Worm (Caenorhabditis elegans): ENCODE results near the gene ZK6.6.

ZK6.6 gene

DNA sequence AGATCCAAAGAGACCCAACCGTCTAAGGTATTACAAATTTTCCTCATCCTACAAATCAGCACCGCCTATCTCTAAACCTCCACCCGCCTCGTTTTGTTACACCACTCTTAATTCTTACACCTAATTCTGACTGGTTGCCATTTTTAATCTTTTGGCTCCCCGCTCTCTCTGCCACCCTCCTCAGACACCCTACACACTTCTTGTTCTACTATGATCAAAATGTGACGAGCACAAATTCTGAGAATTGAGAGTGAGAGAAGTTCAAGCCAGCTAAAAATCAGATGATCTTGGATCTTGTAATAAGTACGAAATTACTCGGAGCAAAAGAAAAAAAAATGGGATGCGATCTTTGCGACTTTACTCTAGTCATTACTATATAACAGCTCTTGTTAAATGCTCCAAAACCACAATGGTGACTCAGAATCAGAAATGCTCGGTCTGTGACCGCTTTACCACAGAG, 15.7 kb downstream of the ZK6.6 start, which contains the start of gene nhr-252:
TSS of gene nhr-252 (plus strand) at position 410 of the 460 bp plus-strand sequence.
- no peak for TF ChIP-seq unc-42 (tag; optimal IDR thresholded peaks at IDR 0.05)
- TF ChIP-seq npax-4 (tag; optimal IDR thresholded peaks at IDR 0.05) = no peak
- TF ChIP-seq ztf-16 (tag; optimal IDR thresholded peaks at IDR 0.05) = no peak
- TF ChIP-seq ama-1 (optimal IDR thresholded peaks at IDR 0.05) = no peak
- TF ChIP-seq ceh-45 (GFP tag; IDR thresholded peaks at IDR 0.05) = no peak
- no peak for TF ChIP-seq hlh-6 (tag; optimal IDR thresholded peaks at IDR 0.05)
- TF ChIP-seq ceh-18 (tag; optimal IDR thresholded peaks at IDR 0.05) = no peak
- TF ChIP-seq ceh-9 (tag; optimal IDR thresholded peaks at IDR 0.05) = no peak

DNA sequence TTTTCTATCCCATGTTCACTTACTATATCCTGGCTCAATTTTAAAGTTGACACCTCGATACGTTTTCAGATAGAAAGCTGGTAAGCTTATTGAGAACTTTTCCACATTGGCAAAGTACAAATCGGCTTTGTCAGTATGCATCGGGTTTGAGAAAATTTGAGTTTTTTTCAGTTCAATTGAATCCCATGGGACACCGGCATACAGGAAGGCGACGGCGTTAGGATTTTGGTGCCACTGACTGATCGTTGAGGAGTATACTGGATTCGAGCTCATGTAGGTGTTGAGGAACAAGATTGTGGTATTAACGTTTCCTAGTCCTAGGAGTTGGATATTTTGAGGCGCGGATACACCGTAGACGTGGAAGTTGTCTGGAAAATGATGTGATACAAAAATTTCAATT, 24.3 kb downstream of the ZK6.6 start:
- TF ChIP-seq pha-2 (tag; optimal IDR thresholded peaks at IDR 0.05) (no peak), pha-4 (tag; optimal IDR thresholded peaks at IDR 0.05) (no peak), K09A11.1 (tag; optimal IDR thresholded peaks at IDR 0.05; ENCODE audit: insufficient read depth) (no peak), F13H6.1 (tag; optimal IDR thresholded peaks at IDR 0.05) (no peak), ama-1 (optimal IDR thresholded peaks at IDR 0.05) (no peak), gmeb-2 (tag; optimal IDR thresholded peaks at IDR 0.05) (no peak), T23F11.4 (GFP tag; optimal IDR thresholded peaks at IDR 0.05) (no peak), pqm-1 (tag; optimal IDR thresholded peaks at IDR 0.05) (no peak), npax-4 (tag; optimal IDR thresholded peaks at IDR 0.05) (no peak), ceh-45 (GFP tag; IDR thresholded peaks at IDR 0.05) (no peak), ceh-22 (tag; optimal IDR thresholded peaks at IDR 0.05) (no peak), K02D7.2 (tag; optimal IDR thresholded peaks at IDR 0.05) (no peak), unc-42 (tag; optimal IDR thresholded peaks at IDR 0.05) (no peak), nhr-232 (tag; optimal IDR thresholded peaks at IDR 0.05) (no peak), unc-86 (tag; optimal IDR thresholded peaks at IDR 0.05) (no peak), ahr-1 (tag; optimal IDR thresholded peaks at IDR 0.05) (no peak)

DNA sequence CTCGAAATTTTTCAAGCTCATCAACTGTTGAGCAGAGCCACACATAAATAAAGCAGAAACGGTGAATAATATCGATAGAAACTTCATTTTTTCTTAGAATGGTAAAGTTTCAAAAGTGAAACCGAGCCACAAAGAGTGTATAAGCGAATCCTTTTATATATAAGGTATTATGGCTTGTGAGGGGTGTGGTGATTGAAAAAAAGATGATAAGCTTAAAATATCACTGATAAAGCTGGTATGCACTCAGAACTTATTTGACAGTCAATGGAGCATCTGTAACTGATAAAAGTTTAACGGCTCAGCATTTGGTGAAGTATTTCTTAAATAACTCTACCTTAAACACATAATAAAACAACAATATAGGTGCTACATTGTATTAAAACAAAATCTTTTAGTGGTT, 26.1 kb downstream of the ZK6.6 start, which contains the start of gene dod-19:
TSS of gene dod-19 (minus strand) at position 130 of the 400 bp plus-strand sequence.
- TF ChIP-seq sox-4 (tag; optimal IDR thresholded peaks at IDR 0.05) (no peak), nhr-11 (tag; optimal IDR thresholded peaks at IDR 0.05) (no peak), ztf-16 (tag; optimal IDR thresholded peaks at IDR 0.05) (no peak), odd-2 (tag; optimal IDR thresholded peaks at IDR 0.05) (no peak), K02D7.2 (tag; optimal IDR thresholded peaks at IDR 0.05) (no peak), lim-6 (tag; optimal IDR thresholded peaks at IDR 0.05) (no peak), elt-2 (tag; optimal IDR thresholded peaks at IDR 0.05) (no peak), hlh-15 (tag; optimal IDR thresholded peaks at IDR 0.05) (no peak), lin-11 (tag; optimal IDR thresholded peaks at IDR 0.05) (no peak), unc-3 (GFP tag; conservative IDR thresholded peaks at IDR 0.05) (no peak), unc-3 (tag; optimal IDR thresholded peaks at IDR 0.05) (no peak), tbx-2 (tag; optimal IDR thresholded peaks at IDR 0.05) (no peak), hlh-13 (GFP tag; optimal IDR thresholded peaks at IDR 0.05) (no peak), ceh-2 (tag; optimal IDR thresholded peaks at IDR 0.05) (no peak), rnt-1 (tag; optimal IDR thresholded peaks at IDR 0.05) (no peak)

DNA sequence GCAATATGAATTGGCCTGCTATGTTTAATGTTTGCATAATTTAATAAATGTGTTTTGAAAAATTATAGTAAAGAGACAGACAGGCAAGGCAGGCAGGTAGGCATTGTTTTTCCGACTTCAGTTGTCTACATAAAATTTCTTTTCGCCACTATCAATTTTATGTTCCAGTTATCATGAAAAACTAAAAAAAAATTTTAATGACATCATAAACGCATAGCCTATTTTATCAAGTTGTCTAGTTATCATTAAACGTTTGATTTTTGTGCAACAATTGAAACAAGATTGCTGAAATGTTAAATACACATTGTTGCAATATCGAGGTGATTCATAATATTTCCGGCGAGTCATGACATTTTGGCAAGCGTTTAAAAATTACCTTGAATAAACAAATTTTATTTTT, 26.6 kb downstream of the ZK6.6 start:
- TF ChIP-seq K09A11.1 (tag; optimal IDR thresholded peaks at IDR 0.05; ENCODE audit: insufficient read depth) (no peak), elt-2 (tag; optimal IDR thresholded peaks at IDR 0.05) (peak; percentile 18)

DNA sequence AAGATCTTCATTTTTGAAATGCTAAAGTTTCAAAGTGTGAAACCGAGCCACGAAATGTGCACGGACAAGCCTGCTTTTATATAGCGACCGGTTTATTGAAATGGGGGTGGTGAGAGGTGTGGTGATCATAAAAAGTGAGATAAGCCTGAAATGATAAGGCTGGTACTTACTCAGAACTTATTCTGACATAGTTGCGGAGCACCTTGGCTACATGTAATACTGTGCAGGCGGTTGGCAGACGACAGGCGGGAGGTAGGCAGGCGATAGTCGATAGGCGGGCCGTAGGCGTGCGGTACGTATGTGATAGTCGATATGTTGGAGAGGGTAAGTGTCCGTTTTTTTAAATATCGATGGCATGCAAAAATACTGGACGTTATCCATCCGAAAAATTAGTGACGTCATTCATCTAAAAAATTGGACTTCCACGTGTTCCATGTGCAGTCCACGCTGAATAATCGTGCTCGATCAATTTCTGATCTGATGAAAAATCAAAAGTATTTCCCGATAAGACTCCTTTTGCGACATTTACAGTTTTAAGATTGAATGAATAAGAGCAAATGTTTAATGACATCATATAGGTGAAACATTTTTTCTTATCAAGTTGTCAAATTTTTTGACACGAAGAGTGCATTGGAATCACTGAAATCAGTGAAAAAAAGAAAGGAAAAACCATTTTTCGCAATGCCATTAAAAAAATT, 29.3 kb downstream of the ZK6.6 start, which contains the start of gene irg-8:
TSS of gene irg-8 (minus strand) at position 51 of the 698 bp plus-strand sequence.
- TF ChIP-seq ceh-34 (tag; optimal IDR thresholded peaks at IDR 0.05) (no peak), gmeb-2 (tag; optimal IDR thresholded peaks at IDR 0.05) (no peak), ets-4 (tag; optimal IDR thresholded peaks at IDR 0.05) (no peak), K02D7.2 (tag; optimal IDR thresholded peaks at IDR 0.05) (no peak), tbx-7 (tag; optimal IDR thresholded peaks at IDR 0.05) (no peak), ceh-9 (tag; optimal IDR thresholded peaks at IDR 0.05) (no peak), ceh-24 (tag; optimal IDR thresholded peaks at IDR 0.05) (no peak), elt-4 (tag; optimal IDR thresholded peaks at IDR 0.05) (no peak)
